Fruit fly (Drosophila melanogaster): ENCODE measurements around the gene CG13367.
"Not testable (repeated sequence)": the region's sequence is repeated elsewhere in the genome, so short reads cannot be mapped to it uniquely, and the experiment has no call there.

The CG13367 gene

dm6 chrX:644461-644860 is at the start of gene CG13367:
CG13367 (plus strand) TSS chrX:644761.
- not testable (repeated sequence) for TF ChIP-seq Abd-B, h, psq (GFP tag; optimal IDR thresholded peaks at IDR 0.05)

dm6 chrX:597057-597456 is 47.5 kb upstream of the CG13367 start:
- TF ChIP-seq dl (GFP tag; optimal IDR thresholded peaks at IDR 0.05; ENCODE audit: insufficient read depth in 1 of 2, partially characterized antibody in 2 of 2) (no peak), N (GFP tag; optimal IDR thresholded peaks at IDR 0.05) (no peak), h (GFP tag; optimal IDR thresholded peaks at IDR 0.05) (no peak), rgr (GFP tag; optimal IDR thresholded peaks at IDR 0.05) (no peak), brk (GFP tag; optimal IDR thresholded peaks at IDR 0.05) (no peak), Hnf4 (GFP tag; optimal IDR thresholded peaks at IDR 0.05) (no peak), tai (GFP tag; optimal IDR thresholded peaks at IDR 0.05) (no peak), pan (optimal IDR thresholded peaks at IDR 0.05) (no peak), ey (GFP tag; optimal IDR thresholded peaks at IDR 0.05) (no peak), usp (GFP tag; optimal IDR thresholded peaks at IDR 0.05) (no peak), Hr83 (GFP tag; optimal IDR thresholded peaks at IDR 0.05; ENCODE audit: poor library complexity, severe bottlenecking) (no peak), Hr78 (GFP tag; optimal IDR thresholded peaks at IDR 0.05) (no peak), Jra (GFP tag; optimal IDR thresholded peaks at IDR 0.05) (no peak), fru (GFP tag; optimal IDR thresholded peaks at IDR 0.05) (no peak), sv (GFP tag; optimal IDR thresholded peaks at IDR 0.05) (no peak), Vsx2 (GFP tag; optimal IDR thresholded peaks at IDR 0.05; ENCODE audit: partially characterized antibody) (no peak)

- no peak for TF ChIP-seq lola (GFP tag; optimal IDR thresholded peaks at IDR 0.05)
- TF ChIP-seq tai (GFP tag; optimal IDR thresholded peaks at IDR 0.05) = no peak
- TF ChIP-seq sage (GFP tag; optimal IDR thresholded peaks at IDR 0.05) = no peak
- no peak for TF ChIP-seq dsf (GFP tag; optimal IDR thresholded peaks at IDR 0.05; ENCODE audit: borderline replicate concordance)
- no peak for TF ChIP-seq foxo (GFP tag; optimal IDR thresholded peaks at IDR 0.05)
- TF ChIP-seq rgr (GFP tag; optimal IDR thresholded peaks at IDR 0.05) = peak; percentile 12
These were observed 46.1 kb upstream of the CG13367 start for dm6 chrX:598322-599057.

dm6 chrX:599727-600126 is 44.8 kb upstream of the CG13367 start:
- TF ChIP-seq tai (GFP tag; optimal IDR thresholded peaks at IDR 0.05) (no peak), Hnf4 (GFP tag; optimal IDR thresholded peaks at IDR 0.05) (peak; percentile 21), Rel (GFP tag; optimal IDR thresholded peaks at IDR 0.05) (no peak), Rel (tag; optimal IDR thresholded peaks at IDR 0.05) (peak; percentile 22), pan (optimal IDR thresholded peaks at IDR 0.05) (no peak), h (GFP tag; optimal IDR thresholded peaks at IDR 0.05) (peak; percentile 21), fru (GFP tag; optimal IDR thresholded peaks at IDR 0.05) (peak; percentile 14), Dfd (GFP tag; optimal IDR thresholded peaks at IDR 0.05) (no peak), Jra (GFP tag; optimal IDR thresholded peaks at IDR 0.05) (peak; percentile 18)

dm6 chrX:601984-602383 is 42.6 kb upstream of the CG13367 start:
- TF ChIP-seq CG9705 (GFP tag; optimal IDR thresholded peaks at IDR 0.05) (no peak), pan (optimal IDR thresholded peaks at IDR 0.05) (no peak), Mio (GFP tag; optimal IDR thresholded peaks at IDR 0.05) (no peak), h (GFP tag; optimal IDR thresholded peaks at IDR 0.05) (no peak), Hr78 (GFP tag; optimal IDR thresholded peaks at IDR 0.05) (no peak), Hnf4 (GFP tag; optimal IDR thresholded peaks at IDR 0.05) (no peak)

dm6 chrX:610048-610447 is 34.5 kb upstream of the CG13367 start:
- TF ChIP-seq jim (GFP tag; optimal IDR thresholded peaks at IDR 0.05) = no peak
- no peak for TF ChIP-seq lola (GFP tag; optimal IDR thresholded peaks at IDR 0.05)
- TF ChIP-seq CG9705 (GFP tag; optimal IDR thresholded peaks at IDR 0.05) = no peak
- TF ChIP-seq brk (GFP tag; optimal IDR thresholded peaks at IDR 0.05) = no peak
- TF ChIP-seq Vsx2 (GFP tag; optimal IDR thresholded peaks at IDR 0.05; ENCODE audit: partially characterized antibody) = no peak
- no peak for TF ChIP-seq dl (GFP tag; optimal IDR thresholded peaks at IDR 0.05; ENCODE audit: insufficient read depth in 1 of 2, partially characterized antibody in 2 of 2)
- no peak for TF ChIP-seq Mio (GFP tag; optimal IDR thresholded peaks at IDR 0.05)

Data from whole organism, wandering third instar larva.